Fruit fly (Drosophila melanogaster) whole organism, prepupa: ENCODE data around the gene CG15458.

Experiments
- Blimp-1 ChIP-seq: fragments of 200-800 bp; sonication (Bioruptor generic); optimal IDR thresholded peaks from 3 replicates; lab custom pipeline; 2017; ENCODE audit warnings: missing biosample characterization, missing genetic modification characterization, mild to moderate bottlenecking, moderate library complexity, missing genetic modification reagents
- CG10669 ChIP-seq: fragments of 200-800 bp; sonication (Bioruptor generic); optimal IDR thresholded peaks from 3 replicates; lab custom pipeline; 2018; ENCODE audit warnings: missing biosample characterization, mild to moderate bottlenecking, missing genetic modification characterization, moderate library complexity
- CG11902 ChIP-seq: fragments of 200-800 bp; sonication (Bioruptor generic); optimal IDR thresholded peaks from 3 replicates; lab custom pipeline; 2016; ENCODE audit warnings: missing biosample characterization, missing genetic modification characterization
- CG15336 ChIP-seq: fragments of 200-800 bp; sonication (Bioruptor generic); IDR thresholded peaks from 2 replicates; pipeline ENCODE4 v1.3.6; 2022; ENCODE audit warnings: missing biosample characterization, missing genetic modification characterization
- CG16779 ChIP-seq: fragments of 200-800 bp; sonication (Bioruptor generic); optimal IDR thresholded peaks from 3 replicates; lab custom pipeline; 2017; ENCODE audit warnings: missing biosample characterization, mild to moderate bottlenecking, missing genetic modification characterization
- CG31627 ChIP-seq: fragments of 200-800 bp; sonication (Bioruptor generic); optimal IDR thresholded peaks from 3 replicates; lab custom pipeline; 2016; ENCODE audit warnings: missing biosample characterization, missing genetic modification characterization
- CG32006 ChIP-seq: fragments of 200-800 bp; sonication (Bioruptor generic); optimal IDR thresholded peaks from 3 replicates; lab custom pipeline; 2017; ENCODE audit warnings: missing biosample characterization, mild to moderate bottlenecking, missing genetic modification characterization
- CG34406 ChIP-seq: fragments of 200-800 bp; sonication (Bioruptor generic); optimal IDR thresholded peaks from 3 replicates; lab custom pipeline; 2016; ENCODE audit warnings: missing biosample characterization, missing genetic modification characterization
- CG3919 ChIP-seq: fragments of 200-800 bp; sonication (Bioruptor generic); optimal IDR thresholded peaks from 3 replicates; lab custom pipeline; 2016; ENCODE audit warnings: missing biosample characterization, missing genetic modification characterization
- CG4318 ChIP-seq: fragments of 200-800 bp; sonication (Bioruptor generic); optimal IDR thresholded peaks from 3 replicates; lab custom pipeline; 2017; ENCODE audit warnings: missing biosample characterization, mild to moderate bottlenecking, missing genetic modification characterization
- CG6163 ChIP-seq: fragments of 200-800 bp; sonication (Bioruptor generic); IDR thresholded peaks from 3 replicates; pipeline ENCODE4 v1.3.6; 2022; ENCODE audit warnings: missing biosample characterization, missing genetic modification characterization
- CG6276 ChIP-seq: fragments of 200-800 bp; sonication (Bioruptor generic); optimal IDR thresholded peaks from 2 replicates; lab custom pipeline; 2017; ENCODE audit warnings: missing biosample characterization, mild to moderate bottlenecking, missing genetic modification characterization
- CG6792 ChIP-seq: fragments of 200-800 bp; sonication (Bioruptor generic); optimal IDR thresholded peaks from 3 replicates; lab custom pipeline; 2016; ENCODE audit warnings: missing biosample characterization, missing genetic modification characterization
- CG6808 ChIP-seq: fragments of 200-800 bp; sonication (Bioruptor generic); optimal IDR thresholded peaks from 3 replicates; lab custom pipeline; 2017; ENCODE audit warnings: missing biosample characterization, missing genetic modification characterization, mild to moderate bottlenecking, moderate library complexity, missing genetic modification reagents
- CG6854 ChIP-seq: fragments of 200-800 bp; sonication (Bioruptor generic); optimal IDR thresholded peaks from 2 replicates; lab custom pipeline; 2017; ENCODE audit warnings: missing biosample characterization, mild to moderate bottlenecking, missing genetic modification characterization
- CG8632 ChIP-seq: fragments of 200-800 bp; sonication (Bioruptor generic); optimal IDR thresholded peaks from 3 replicates; lab custom pipeline; 2016; ENCODE audit warnings: missing biosample characterization, missing genetic modification characterization
- Eip75B ChIP-seq: fragments of 200-800 bp; sonication (Bioruptor generic); optimal IDR thresholded peaks from 3 replicates; lab custom pipeline; 2016; ENCODE audit warnings: missing biosample characterization, missing genetic modification characterization
- Eip78C ChIP-seq: fragments of 200-800 bp; sonication (Bioruptor generic); peaks from one replicate; lab custom pipeline; 2016; ENCODE audit warnings: missing biosample characterization, missing genetic modification characterization
- Ets21C ChIP-seq: fragments of 200-800 bp; sonication (Bioruptor generic); optimal IDR thresholded peaks from 3 replicates; lab custom pipeline; 2016; ENCODE audit warnings: missing biosample characterization, missing genetic modification characterization
- Ets96B ChIP-seq: fragments of 200-800 bp; optimal IDR thresholded peaks from 2 replicates; lab custom pipeline; 2019; ENCODE audit warnings: missing biosample characterization, mild to moderate bottlenecking, missing genetic modification characterization, moderate library complexity
- Gug ChIP-seq: fragments of 200-800 bp; sonication (Bioruptor generic); IDR thresholded peaks from 2 replicates; pipeline ENCODE4 v1.3.6; 2022; ENCODE audit warnings: missing biosample characterization, missing genetic modification characterization
- Hr4 ChIP-seq: fragments of 200-800 bp; sonication (Bioruptor generic); optimal IDR thresholded peaks from 3 replicates; lab custom pipeline; 2016; ENCODE audit warnings: missing biosample characterization, missing genetic modification characterization
- Lpt ChIP-seq: fragments of 200-800 bp; sonication (Bioruptor generic); optimal IDR thresholded peaks from 3 replicates; lab custom pipeline; 2016; ENCODE audit warnings: missing biosample characterization, missing genetic modification characterization
- Met ChIP-seq: fragments of 200-800 bp; sonication (Bioruptor generic); optimal IDR thresholded peaks from 3 replicates; lab custom pipeline; 2016; ENCODE audit warnings: missing biosample characterization, missing genetic modification characterization
- OdsH ChIP-seq: fragments of 200-800 bp; sonication (Bioruptor generic); optimal IDR thresholded peaks from 3 replicates; lab custom pipeline; 2016; ENCODE audit warnings: missing biosample characterization, missing genetic modification characterization
- Smox ChIP-seq: fragments of 200-800 bp; sonication (Bioruptor generic); optimal IDR thresholded peaks from 3 replicates; lab custom pipeline; 2016; ENCODE audit warnings: missing biosample characterization, missing genetic modification characterization
- Sox14 ChIP-seq: fragments of 200-800 bp; sonication (Bioruptor generic); optimal IDR thresholded peaks from 3 replicates; lab custom pipeline; 2016; ENCODE audit warnings: missing biosample characterization, missing genetic modification characterization
- achi ChIP-seq: fragments of 200-800 bp; sonication (Bioruptor generic); optimal IDR thresholded peaks from 3 replicates; lab custom pipeline; 2016; ENCODE audit warnings: missing biosample characterization, missing genetic modification characterization
- cyc ChIP-seq: fragments of 200-800 bp; sonication (Bioruptor generic); optimal IDR thresholded peaks from 3 replicates; lab custom pipeline; 2016; ENCODE audit warnings: missing biosample characterization, missing genetic modification characterization
- dsx ChIP-seq: fragments of 200-800 bp; optimal IDR thresholded peaks from 3 replicates; lab custom pipeline; 2019; ENCODE audit warnings: missing biosample characterization, mild to moderate bottlenecking, missing genetic modification characterization, moderate library complexity; ENCODE audit not compliant: poor library complexity, severe bottlenecking
- eg ChIP-seq: fragments of 200-800 bp; sonication (Bioruptor generic); IDR thresholded peaks from 3 replicates; pipeline ENCODE4 v1.3.6; 2022; ENCODE audit warnings: missing biosample characterization, missing genetic modification characterization
- esn ChIP-seq: fragments of 200-800 bp; sonication (Bioruptor generic); optimal IDR thresholded peaks from 2 replicates; lab custom pipeline; 2016; ENCODE audit warnings: missing biosample characterization, mild to moderate bottlenecking, missing genetic modification characterization, moderate library complexity
- fd59A ChIP-seq: fragments of 200-800 bp; sonication (Bioruptor generic); optimal IDR thresholded peaks from 2 replicates; lab custom pipeline; 2017; ENCODE audit warnings: missing biosample characterization, mild to moderate bottlenecking, missing genetic modification characterization, missing genetic modification reagents
- fd85E ChIP-seq: fragments of 200-800 bp; sonication (Bioruptor generic); optimal IDR thresholded peaks from 3 replicates; lab custom pipeline; 2016; ENCODE audit warnings: missing biosample characterization, missing genetic modification characterization
- fkh ChIP-seq: fragments of 200-800 bp; sonication (Bioruptor generic); optimal IDR thresholded peaks from 3 replicates; lab custom pipeline; 2017; ENCODE audit warnings: missing biosample characterization, mild to moderate bottlenecking, missing genetic modification characterization, moderate library complexity
- lz ChIP-seq: fragments of 200-800 bp; sonication (Bioruptor generic); optimal IDR thresholded peaks from 3 replicates; lab custom pipeline; 2016; ENCODE audit warnings: missing biosample characterization, missing genetic modification characterization
- net ChIP-seq: fragments of 200-800 bp; sonication (Bioruptor generic); optimal IDR thresholded peaks from 3 replicates; lab custom pipeline; 2016; ENCODE audit warnings: missing biosample characterization, missing genetic modification characterization
- pdm3 ChIP-seq: fragments of 200-800 bp; sonication (Bioruptor generic); optimal IDR thresholded peaks from 3 replicates; lab custom pipeline; 2016; ENCODE audit warnings: missing biosample characterization, missing genetic modification characterization
- salr ChIP-seq, 2 experiments: fragments of 200-800 bp; sonication (Bioruptor generic); optimal IDR thresholded peaks; 3 replicates each; lab custom pipeline; 2016 to 2018; ENCODE audit warnings: missing biosample characterization in 2 of 2, missing genetic modification characterization in 2 of 2, mild to moderate bottlenecking in 1 of 2
- spab ChIP-seq: fragments of 200-800 bp; sonication (Bioruptor generic); optimal IDR thresholded peaks from 2 replicates; lab custom pipeline; 2017; ENCODE audit warnings: missing biosample characterization, mild to moderate bottlenecking, missing genetic modification characterization, missing genetic modification reagents
- svp ChIP-seq: fragments of 200-800 bp; sonication (Bioruptor generic); peaks from one replicate; lab custom pipeline; 2016; ENCODE audit warnings: missing biosample characterization, missing genetic modification characterization
- topi ChIP-seq: fragments of 200-800 bp; sonication (Bioruptor generic); optimal IDR thresholded peaks from 3 replicates; lab custom pipeline; 2016; ENCODE audit warnings: missing biosample characterization, missing genetic modification characterization
- vri ChIP-seq: fragments of 200-800 bp; sonication (Bioruptor generic); optimal IDR thresholded peaks from 3 replicates; lab custom pipeline; 2016; ENCODE audit warnings: missing biosample characterization, mild to moderate bottlenecking, missing genetic modification characterization

Gene CG15458

DNA sequence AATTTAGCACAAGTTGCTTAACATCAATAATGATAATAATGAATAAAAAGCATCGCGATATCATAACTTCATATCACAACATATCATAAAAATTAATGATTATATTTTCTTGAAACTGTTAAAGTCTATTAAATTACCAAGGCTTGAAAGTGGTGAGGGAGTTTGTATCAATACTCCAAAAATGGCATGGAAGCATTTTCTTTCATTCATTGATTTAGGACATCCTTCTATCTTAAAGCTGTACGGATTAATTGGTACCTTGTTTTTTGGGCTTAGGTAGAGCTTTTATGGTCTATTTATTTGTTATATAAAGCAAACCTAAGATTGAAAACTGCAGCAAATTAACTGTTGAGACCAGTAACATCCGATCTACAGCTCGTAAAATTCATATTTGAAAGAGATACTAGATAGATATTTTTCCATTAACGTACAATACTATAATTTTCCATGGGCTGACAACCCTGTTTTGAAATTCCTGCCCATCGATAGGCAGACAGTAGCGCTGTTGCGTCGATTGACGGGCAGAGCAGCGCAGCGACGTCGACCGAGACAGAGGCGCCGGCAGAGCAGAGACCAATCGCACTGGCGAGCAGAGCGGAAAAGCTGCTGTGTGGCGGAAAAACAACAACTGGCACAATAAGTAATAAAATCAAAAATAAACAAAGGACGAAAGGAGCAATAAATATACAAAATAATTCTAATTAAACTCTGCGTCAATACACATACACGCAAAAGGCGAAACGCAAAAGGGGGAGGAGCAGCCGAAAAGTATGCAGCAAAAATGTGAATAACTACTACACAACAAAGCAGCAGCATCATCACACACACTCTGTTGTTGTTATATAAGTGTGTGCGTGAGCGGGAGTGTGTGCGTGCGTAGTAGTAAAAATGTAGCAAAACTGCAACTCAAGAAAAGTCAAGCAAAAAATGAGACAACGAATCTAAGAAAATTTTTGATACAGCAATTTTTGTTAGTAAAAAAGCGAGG is 19.6 kb upstream of the CG15458 start, which contains the start of gene CG1695 (continued):
- TF ChIP-seq Gug (GFP tag; lab: Robert Waterston, UW) = no peak
- TF ChIP-seq Blimp-1 = no peak
- peak; percentile 23 for TF ChIP-seq Met (GFP tag; lab: Kevin White, UChicago)
- TF ChIP-seq CG8632 (GFP tag; lab: Kevin White, UChicago) = no peak
- no peak for TF ChIP-seq fd85E
- no peak for TF ChIP-seq Eip75B (GFP tag; lab: Kevin White, UChicago)
- no peak for TF ChIP-seq CG6163
- no peak for TF ChIP-seq salr (GFP tag; optimal IDR thresholded peaks at IDR 0.05; lab: Kevin White, UChicago)
- peak; percentile 32 for TF ChIP-seq CG6792
- no peak for TF ChIP-seq CG3919 (GFP tag; lab: Kevin White, UChicago)
- peak; percentile 37 for TF ChIP-seq cyc (GFP tag; lab: Kevin White, UChicago)
- peak; percentile 21 for TF ChIP-seq CG31627
- peak; percentile 43 for TF ChIP-seq CG32006
- TF ChIP-seq CG10669 (GFP tag; lab: Kevin White, UChicago) = no peak
- peak; percentile 69 for TF ChIP-seq svp (GFP tag; lab: Kevin White, UChicago)
- no peak for TF ChIP-seq fkh (GFP tag; lab: Kevin White, UChicago)
- no peak for TF ChIP-seq net (GFP tag; lab: Kevin White, UChicago)
- TF ChIP-seq CG34406 (GFP tag; lab: Kevin White, UChicago) = no peak
- TF ChIP-seq CG16779 (tag; lab: Kevin White, UChicago) = no peak
- TF ChIP-seq CG15336 (GFP tag; lab: Robert Waterston, UW) = 0 out of 2 replicates have a peak, but pooled peaks have one; percentile 7
- TF ChIP-seq Hr4 (GFP tag; lab: Kevin White, UChicago) = peak; percentile 8
- TF ChIP-seq fd59A (GFP tag; lab: Kevin White, UChicago) = no peak
- TF ChIP-seq lz (GFP tag; lab: Kevin White, UChicago) = peak; percentile 5
- TF ChIP-seq OdsH = peak; percentile 23
- no peak for TF ChIP-seq CG11902 (GFP tag; lab: Kevin White, UChicago)
- no peak for TF ChIP-seq Smox (GFP tag; lab: Kevin White, UChicago)
- TF ChIP-seq vri (GFP tag; lab: Kevin White, UChicago) = no peak

DNA sequence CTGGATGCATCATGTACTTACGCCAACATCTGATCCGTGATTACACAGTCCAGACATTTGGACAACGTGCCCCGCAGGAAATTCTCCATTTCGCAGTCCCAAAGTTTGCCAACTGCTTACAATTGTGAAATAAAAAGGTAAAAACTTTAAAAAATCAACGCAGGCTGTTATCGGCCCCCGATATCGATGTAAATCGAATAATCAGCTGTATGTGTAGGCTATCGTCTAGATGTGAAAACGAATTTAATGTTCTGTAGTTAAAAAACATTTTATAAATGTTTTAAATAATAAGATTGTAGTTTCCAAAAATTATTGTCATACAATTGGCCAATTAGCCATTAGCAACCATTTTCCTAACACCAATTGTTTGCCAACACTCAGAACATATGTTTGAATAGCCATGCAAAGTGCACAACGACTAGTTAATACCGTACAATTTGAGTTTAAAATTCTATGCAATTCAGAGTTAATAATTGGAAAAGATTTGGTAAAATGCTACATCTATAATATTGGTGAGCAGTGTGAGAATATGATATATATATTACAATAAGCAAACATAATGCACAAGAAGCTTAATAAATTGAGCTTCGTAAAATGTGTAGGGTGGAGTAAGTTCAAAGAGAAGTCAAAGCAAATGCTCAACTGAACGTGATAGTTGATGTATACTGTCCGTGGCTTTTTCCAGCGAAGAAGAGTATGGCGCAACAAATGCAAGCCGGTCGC is 15.6 kb upstream of the CG15458 start, which contains the start of the genes CG11710 and mal:
Gene CG11710 (minus strand): TSS at position 192 of the 723 bp plus-strand sequence.
Gene mal (plus strand): TSS at position 194 of the 723 bp plus-strand sequence.
- TF ChIP-seq net (GFP tag; lab: Kevin White, UChicago) (peak; percentile 56), Sox14 (GFP tag; lab: Kevin White, UChicago) (peak; percentile 85), CG16779 (tag; lab: Kevin White, UChicago) (no peak), Eip78C (GFP tag; lab: Kevin White, UChicago) (peak; percentile 95), Lpt (GFP tag; lab: Kevin White, UChicago) (peak; percentile 65), spab (GFP tag; lab: Kevin White, UChicago) (no peak), Smox (GFP tag; lab: Kevin White, UChicago) (peak; percentile 83), dsx (GFP tag; lab: Kevin White, UChicago) (peak; percentile 83), fkh (GFP tag; lab: Kevin White, UChicago) (no peak), achi (GFP tag; lab: Kevin White, UChicago) (no peak), pdm3 (GFP tag; lab: Kevin White, UChicago) (peak; percentile 85), Ets96B (peak; percentile 82), svp (GFP tag; lab: Kevin White, UChicago) (no peak), CG34406 (GFP tag; lab: Kevin White, UChicago) (peak; percentile 73), CG4318 (GFP tag; lab: Kevin White, UChicago) (no peak), Gug (GFP tag; lab: Robert Waterston, UW) (peak; percentile 68), CG10669 (GFP tag; lab: Kevin White, UChicago) (peak; percentile 87), CG6792 (peak; percentile 74), CG6808 (GFP tag; lab: Kevin White, UChicago) (no peak), Met (GFP tag; lab: Kevin White, UChicago) (peak; percentile 90), CG3919 (GFP tag; lab: Kevin White, UChicago) (peak; percentile 84), CG32006 (peak; percentile 81), esn (GFP tag; lab: Kevin White, UChicago) (peak; percentile 89), Ets21C (GFP tag; lab: Kevin White, UChicago) (peak; percentile 73), CG6276 (GFP tag; lab: Kevin White, UChicago) (no peak), fd85E (peak; percentile 2), CG31627 (peak; percentile 76), Hr4 (GFP tag; lab: Kevin White, UChicago) (peak; percentile 86), CG6854 (peak; percentile 76), topi (GFP tag; lab: Kevin White, UChicago) (peak; percentile 89), CG15336 (GFP tag; lab: Robert Waterston, UW) (peak; percentile 84), CG11902 (GFP tag; lab: Kevin White, UChicago) (peak; percentile 73), eg (GFP tag; lab: Robert Waterston, UW) (peak; percentile 78; the same call in 2 of the 3 replicates), CG8632 (GFP tag; lab: Kevin White, UChicago) (peak; percentile 65)
